Fruit fly (Drosophila melanogaster): Measurements from ENCODE around the gene CG10793.

- TF ChIP-seq CG8478 (optimal IDR thresholded peaks at IDR 0.05) (no peak), CTCF (optimal IDR thresholded peaks at IDR 0.05) (no peak)
Observed at dm6 chrX:3296032-3296431, 20.2 kb downstream of the CG10793 start.
